Fruit fly (Drosophila melanogaster) whole organism, prepupa: Measurements from ENCODE around the gene CG32270.
A peak's percentile ranks its signal among the peaks of the same experiment; 100 is the strongest.

ENCODE experiments used
- Blimp-1 ChIP-seq: fragments of 200-800 bp; sonication (Bioruptor generic); optimal IDR thresholded peaks from 3 replicates; lab custom pipeline; 2017; ENCODE audit warnings: missing biosample characterization, missing genetic modification characterization, mild to moderate bottlenecking, moderate library complexity, missing genetic modification reagents
- CG10631 ChIP-seq: fragments of 200-800 bp; sonication (Bioruptor generic); optimal IDR thresholded peaks from 2 replicates; lab custom pipeline; 2016; ENCODE audit warnings: missing biosample characterization, missing genetic modification characterization
- CG10669 ChIP-seq: fragments of 200-800 bp; sonication (Bioruptor generic); optimal IDR thresholded peaks from 3 replicates; lab custom pipeline; 2018; ENCODE audit warnings: missing biosample characterization, mild to moderate bottlenecking, missing genetic modification characterization, moderate library complexity
- CG11294 ChIP-seq: fragments of 200-800 bp; sonication (Bioruptor generic); IDR thresholded peaks from 2 replicates; pipeline ENCODE4 v1.3.6; 2022; ENCODE audit warnings: missing biosample characterization, missing genetic modification characterization
- CG11762 ChIP-seq: fragments of 200-800 bp; sonication (Bioruptor generic); optimal IDR thresholded peaks from 3 replicates; lab custom pipeline; 2016; ENCODE audit warnings: missing biosample characterization, missing genetic modification characterization; ENCODE audit not compliant: insufficient read depth
- CG15336 ChIP-seq: fragments of 200-800 bp; sonication (Bioruptor generic); IDR thresholded peaks from 2 replicates; pipeline ENCODE4 v1.3.6; 2022; ENCODE audit warnings: missing biosample characterization, missing genetic modification characterization
- CG3032 ChIP-seq: fragments of 200-800 bp; optimal IDR thresholded peaks from 2 replicates; lab custom pipeline; 2019; ENCODE audit warnings: missing biosample characterization, mild to moderate bottlenecking, missing genetic modification characterization, moderate library complexity
- CG31627 ChIP-seq: fragments of 200-800 bp; sonication (Bioruptor generic); optimal IDR thresholded peaks from 3 replicates; lab custom pipeline; 2016; ENCODE audit warnings: missing biosample characterization, missing genetic modification characterization
- CG34406 ChIP-seq: fragments of 200-800 bp; sonication (Bioruptor generic); optimal IDR thresholded peaks from 3 replicates; lab custom pipeline; 2016; ENCODE audit warnings: missing biosample characterization, missing genetic modification characterization
- CG6163 ChIP-seq: fragments of 200-800 bp; sonication (Bioruptor generic); IDR thresholded peaks from 3 replicates; pipeline ENCODE4 v1.3.6; 2022; ENCODE audit warnings: missing biosample characterization, missing genetic modification characterization
- CG6792 ChIP-seq: fragments of 200-800 bp; sonication (Bioruptor generic); optimal IDR thresholded peaks from 3 replicates; lab custom pipeline; 2016; ENCODE audit warnings: missing biosample characterization, missing genetic modification characterization
- CG8319 ChIP-seq: fragments of 200-800 bp; sonication (Bioruptor generic); optimal IDR thresholded peaks from 3 replicates; lab custom pipeline; 2016; ENCODE audit warnings: missing biosample characterization, missing genetic modification characterization
- CG8632 ChIP-seq: fragments of 200-800 bp; sonication (Bioruptor generic); optimal IDR thresholded peaks from 3 replicates; lab custom pipeline; 2016; ENCODE audit warnings: missing biosample characterization, missing genetic modification characterization
- CG9139 ChIP-seq: fragments of 200-800 bp; sonication (Bioruptor generic); optimal IDR thresholded peaks from 3 replicates; lab custom pipeline; 2017; ENCODE audit warnings: missing biosample characterization, mild to moderate bottlenecking, missing genetic modification characterization
- Eip75B ChIP-seq: fragments of 200-800 bp; sonication (Bioruptor generic); optimal IDR thresholded peaks from 3 replicates; lab custom pipeline; 2016; ENCODE audit warnings: missing biosample characterization, missing genetic modification characterization
- Eip78C ChIP-seq: fragments of 200-800 bp; sonication (Bioruptor generic); peaks from one replicate; lab custom pipeline; 2016; ENCODE audit warnings: missing biosample characterization, missing genetic modification characterization
- Eip93F ChIP-seq: fragments of 200-800 bp; sonication (Bioruptor generic); optimal IDR thresholded peaks from 2 replicates; lab custom pipeline; 2016; ENCODE audit warnings: missing biosample characterization, mild to moderate bottlenecking, missing genetic modification characterization
- Ets21C ChIP-seq: fragments of 200-800 bp; sonication (Bioruptor generic); optimal IDR thresholded peaks from 3 replicates; lab custom pipeline; 2016; ENCODE audit warnings: missing biosample characterization, missing genetic modification characterization
- Ets96B ChIP-seq: fragments of 200-800 bp; optimal IDR thresholded peaks from 2 replicates; lab custom pipeline; 2019; ENCODE audit warnings: missing biosample characterization, mild to moderate bottlenecking, missing genetic modification characterization, moderate library complexity
- Gug ChIP-seq: fragments of 200-800 bp; sonication (Bioruptor generic); IDR thresholded peaks from 2 replicates; pipeline ENCODE4 v1.3.6; 2022; ENCODE audit warnings: missing biosample characterization, missing genetic modification characterization
- Hr38 ChIP-seq: sonication (Bioruptor generic); optimal IDR thresholded peaks from 2 replicates; lab custom pipeline; 2016; ENCODE audit warnings: missing biosample characterization, missing genetic modification characterization
- Hr4 ChIP-seq: fragments of 200-800 bp; sonication (Bioruptor generic); optimal IDR thresholded peaks from 3 replicates; lab custom pipeline; 2016; ENCODE audit warnings: missing biosample characterization, missing genetic modification characterization
- Lpt ChIP-seq: fragments of 200-800 bp; sonication (Bioruptor generic); optimal IDR thresholded peaks from 3 replicates; lab custom pipeline; 2016; ENCODE audit warnings: missing biosample characterization, missing genetic modification characterization
- OdsH ChIP-seq: fragments of 200-800 bp; sonication (Bioruptor generic); optimal IDR thresholded peaks from 3 replicates; lab custom pipeline; 2016; ENCODE audit warnings: missing biosample characterization, missing genetic modification characterization
- Sox102F ChIP-seq: fragments of 200-800 bp; sonication (Bioruptor generic); optimal IDR thresholded peaks from 2 replicates; lab custom pipeline; 2016; ENCODE audit warnings: missing biosample characterization, mild to moderate bottlenecking, missing genetic modification characterization
- Sox14 ChIP-seq: fragments of 200-800 bp; sonication (Bioruptor generic); optimal IDR thresholded peaks from 3 replicates; lab custom pipeline; 2016; ENCODE audit warnings: missing biosample characterization, missing genetic modification characterization
- achi ChIP-seq: fragments of 200-800 bp; sonication (Bioruptor generic); optimal IDR thresholded peaks from 3 replicates; lab custom pipeline; 2016; ENCODE audit warnings: missing biosample characterization, missing genetic modification characterization
- cyc ChIP-seq: fragments of 200-800 bp; sonication (Bioruptor generic); optimal IDR thresholded peaks from 3 replicates; lab custom pipeline; 2016; ENCODE audit warnings: missing biosample characterization, missing genetic modification characterization
- dac ChIP-seq: fragments of 200-800 bp; sonication (Bioruptor generic); optimal IDR thresholded peaks from 2 replicates; lab custom pipeline; 2017; ENCODE audit warnings: missing biosample characterization, mild to moderate bottlenecking, missing genetic modification characterization
- dsx ChIP-seq: fragments of 200-800 bp; optimal IDR thresholded peaks from 3 replicates; lab custom pipeline; 2019; ENCODE audit warnings: missing biosample characterization, mild to moderate bottlenecking, missing genetic modification characterization, moderate library complexity; ENCODE audit not compliant: poor library complexity, severe bottlenecking
- eg ChIP-seq: fragments of 200-800 bp; sonication (Bioruptor generic); IDR thresholded peaks from 3 replicates; pipeline ENCODE4 v1.3.6; 2022; ENCODE audit warnings: missing biosample characterization, missing genetic modification characterization
- esn ChIP-seq: fragments of 200-800 bp; sonication (Bioruptor generic); optimal IDR thresholded peaks from 2 replicates; lab custom pipeline; 2016; ENCODE audit warnings: missing biosample characterization, mild to moderate bottlenecking, missing genetic modification characterization, moderate library complexity
- fd59A ChIP-seq: fragments of 200-800 bp; sonication (Bioruptor generic); optimal IDR thresholded peaks from 2 replicates; lab custom pipeline; 2017; ENCODE audit warnings: missing biosample characterization, mild to moderate bottlenecking, missing genetic modification characterization, missing genetic modification reagents
- fd85E ChIP-seq: fragments of 200-800 bp; sonication (Bioruptor generic); optimal IDR thresholded peaks from 3 replicates; lab custom pipeline; 2016; ENCODE audit warnings: missing biosample characterization, missing genetic modification characterization
- fkh ChIP-seq: fragments of 200-800 bp; sonication (Bioruptor generic); optimal IDR thresholded peaks from 3 replicates; lab custom pipeline; 2017; ENCODE audit warnings: missing biosample characterization, mild to moderate bottlenecking, missing genetic modification characterization, moderate library complexity
- lz ChIP-seq: fragments of 200-800 bp; sonication (Bioruptor generic); optimal IDR thresholded peaks from 3 replicates; lab custom pipeline; 2016; ENCODE audit warnings: missing biosample characterization, missing genetic modification characterization
- net ChIP-seq: fragments of 200-800 bp; sonication (Bioruptor generic); optimal IDR thresholded peaks from 3 replicates; lab custom pipeline; 2016; ENCODE audit warnings: missing biosample characterization, missing genetic modification characterization
- pdm3 ChIP-seq: fragments of 200-800 bp; sonication (Bioruptor generic); optimal IDR thresholded peaks from 3 replicates; lab custom pipeline; 2016; ENCODE audit warnings: missing biosample characterization, missing genetic modification characterization
- salr ChIP-seq, 2 experiments: fragments of 200-800 bp; sonication (Bioruptor generic); optimal IDR thresholded peaks; 3 replicates each; lab custom pipeline; 2016 to 2018; ENCODE audit warnings: missing biosample characterization in 2 of 2, missing genetic modification characterization in 2 of 2, mild to moderate bottlenecking in 1 of 2
- spab ChIP-seq: fragments of 200-800 bp; sonication (Bioruptor generic); optimal IDR thresholded peaks from 2 replicates; lab custom pipeline; 2017; ENCODE audit warnings: missing biosample characterization, mild to moderate bottlenecking, missing genetic modification characterization, missing genetic modification reagents
- ss ChIP-seq, 2 experiments: fragments of 200-800 bp; sonication (Bioruptor generic); optimal IDR thresholded peaks; 2 replicates in 1 of 2; 3 replicates in 1 of 2; lab custom pipeline; 2017 to 2018; ENCODE audit warnings: mild to moderate bottlenecking in 2 of 2, missing biosample characterization in 2 of 2, missing genetic modification characterization in 2 of 2, moderate library complexity in 1 of 2
- svp ChIP-seq: fragments of 200-800 bp; sonication (Bioruptor generic); peaks from one replicate; lab custom pipeline; 2016; ENCODE audit warnings: missing biosample characterization, missing genetic modification characterization
- topi ChIP-seq: fragments of 200-800 bp; sonication (Bioruptor generic); optimal IDR thresholded peaks from 3 replicates; lab custom pipeline; 2016; ENCODE audit warnings: missing biosample characterization, missing genetic modification characterization
- vri ChIP-seq: fragments of 200-800 bp; sonication (Bioruptor generic); optimal IDR thresholded peaks from 3 replicates; lab custom pipeline; 2016; ENCODE audit warnings: missing biosample characterization, mild to moderate bottlenecking, missing genetic modification characterization

CG32270 gene

dm6 chr3L:3247130-3248065 lies 38.6 kb upstream of the CG32270 start, which contains the start of gene CG43389 (continued):
- peak; percentile 52 for TF ChIP-seq fd85E (GFP tag; lab: Kevin White, UChicago)
- peak; percentile 92 for TF ChIP-seq CG10631
- TF ChIP-seq net = peak; percentile 90
- TF ChIP-seq CG11762 (GFP tag; lab: Kevin White, UChicago) = peak; percentile 72
- TF ChIP-seq CG3032 (tag; lab: Kevin White, UChicago) = peak; percentile 89
- TF ChIP-seq Gug (GFP tag; lab: Robert Waterston, UW) = peak; percentile 58
- TF ChIP-seq cyc (GFP tag; lab: Kevin White, UChicago) = peak; percentile 95
- peak; percentile 78 for TF ChIP-seq Hr4 (GFP tag; lab: Kevin White, UChicago)
- TF ChIP-seq Ets96B (tag; lab: Kevin White, UChicago) = peak; percentile 91
- peak; percentile 87 for TF ChIP-seq CG10669

- peak; percentile 99 for TF ChIP-seq CG10669
- no peak for TF ChIP-seq fkh (GFP tag; lab: Kevin White, UChicago)
- peak; percentile 99 for TF ChIP-seq Ets96B (tag; lab: Kevin White, UChicago)
- peak; percentile 90 for TF ChIP-seq esn
- TF ChIP-seq CG8632 (GFP tag; lab: Kevin White, UChicago) = peak; percentile 94
- peak; percentile 100 for TF ChIP-seq spab (GFP tag; lab: Kevin White, UChicago)
- TF ChIP-seq Gug (GFP tag; lab: Robert Waterston, UW) = peak; percentile 86
- TF ChIP-seq fd59A (GFP tag; lab: Kevin White, UChicago) = peak; percentile 83
- peak; percentile 98 for TF ChIP-seq Eip93F (GFP tag; lab: Kevin White, UChicago)
- TF ChIP-seq CG31627 (GFP tag; lab: Kevin White, UChicago) = peak; percentile 91
- peak; percentile 66 for TF ChIP-seq CG11294
- TF ChIP-seq pdm3 = peak; percentile 78
- TF ChIP-seq Sox14 = peak; percentile 63
- peak; percentile 94 for TF ChIP-seq Blimp-1 (GFP tag; lab: Kevin White, UChicago)
- TF ChIP-seq salr (GFP tag; optimal IDR thresholded peaks at IDR 0.05; lab: Kevin White, UChicago) = peak; percentile 85 to 89
- TF ChIP-seq Sox102F (GFP tag; lab: Kevin White, UChicago) = peak; percentile 82
- peak; percentile 86 for TF ChIP-seq lz (GFP tag; lab: Kevin White, UChicago)
- TF ChIP-seq ss (GFP tag; optimal IDR thresholded peaks at IDR 0.05; lab: Kevin White, UChicago) = peak; percentile 100
- peak; percentile 94 for TF ChIP-seq vri (GFP tag; lab: Kevin White, UChicago)
- peak; percentile 99 for TF ChIP-seq CG6163 (GFP tag; lab: Robert Waterston, UW)
- TF ChIP-seq Lpt = peak; percentile 93
- peak; percentile 93 for TF ChIP-seq Eip75B (GFP tag; lab: Kevin White, UChicago)
- TF ChIP-seq topi (GFP tag; lab: Kevin White, UChicago) = peak; percentile 89
- peak; percentile 89 for TF ChIP-seq cyc (GFP tag; lab: Kevin White, UChicago)
- TF ChIP-seq OdsH (GFP tag; lab: Kevin White, UChicago) = peak; percentile 85
- peak; percentile 85 for TF ChIP-seq achi (GFP tag; lab: Kevin White, UChicago)
- peak; percentile 97 for TF ChIP-seq eg (GFP tag; lab: Robert Waterston, UW)
- TF ChIP-seq CG6792 (GFP tag; lab: Kevin White, UChicago) = peak; percentile 87
- peak; percentile 65 for TF ChIP-seq fd85E (GFP tag; lab: Kevin White, UChicago)
- peak; percentile 67 for TF ChIP-seq dac
- TF ChIP-seq Hr4 (GFP tag; lab: Kevin White, UChicago) = peak; percentile 42
- TF ChIP-seq svp (GFP tag; lab: Kevin White, UChicago) = peak; percentile 94
- peak; percentile 92 for TF ChIP-seq CG34406 (GFP tag; lab: Kevin White, UChicago)
- TF ChIP-seq Ets21C (GFP tag; lab: Kevin White, UChicago) = peak; percentile 86
- peak; percentile 95 for TF ChIP-seq CG11762 (GFP tag; lab: Kevin White, UChicago)
- TF ChIP-seq Eip78C (GFP tag; lab: Kevin White, UChicago) = peak; percentile 86
- TF ChIP-seq CG10631 = peak; percentile 82
- TF ChIP-seq CG9139 (GFP tag; lab: Kevin White, UChicago) = peak; percentile 100
- TF ChIP-seq Hr38 (GFP tag; lab: Kevin White, UChicago) = no peak
- TF ChIP-seq CG8319 (GFP tag; lab: Kevin White, UChicago) = peak; percentile 87
- peak; percentile 99 for TF ChIP-seq dsx (GFP tag; lab: Kevin White, UChicago)
- TF ChIP-seq CG15336 = peak; percentile 92
These were observed 37.8 kb upstream of the CG32270 start for dm6 chr3L:3246378-3247129.
